Worm (Caenorhabditis elegans) whole organism, mixed stage, embryonic: ENCODE measurements around the gene bli-6.
A peak's percentile ranks its signal among the peaks of the same experiment; 100 is the strongest.

Experiments
- blmp-1 ChIP-seq: fragments of 150-350 bp; optimal IDR thresholded peaks from 2 replicates; lab custom pipeline; 2014; ENCODE audit warnings: missing biosample characterization, missing genetic modification characterization
- ceh-83 ChIP-seq: fragments of 200-800 bp; sonication (Bioruptor generic); optimal IDR thresholded peaks from 2 replicates; lab custom pipeline; 2018; ENCODE audit warnings: mild to moderate bottlenecking, missing genetic modification characterization, missing compliant biosample characterization
- ces-1 ChIP-seq: fragments of 150-350 bp; optimal IDR thresholded peaks from 2 replicates; lab custom pipeline; 2014; ENCODE audit warnings: missing biosample characterization, missing genetic modification reagents, missing genetic modification characterization
- cnd-1 ChIP-seq: fragments of 200-800 bp; sonication (Bioruptor generic); optimal IDR thresholded peaks from 2 replicates; lab custom pipeline; 2018; ENCODE audit warnings: mild to moderate bottlenecking, missing genetic modification characterization, missing compliant biosample characterization
- elt-1 ChIP-seq: sonication (generic microtip); optimal IDR thresholded peaks from 2 replicates; lab custom pipeline; 2017; ENCODE audit warnings: missing genetic modification characterization, mild to moderate bottlenecking, missing compliant biosample characterization, antibody characterized with exemption, moderate library complexity, borderline replicate concordance; ENCODE audit not compliant: insufficient read depth
- elt-3 ChIP-seq: fragments of 150-350 bp; optimal IDR thresholded peaks from 2 replicates; lab custom pipeline; 2014; ENCODE audit warnings: missing biosample characterization, missing genetic modification characterization
- flh-1 ChIP-seq: fragments of 200-800 bp; sonication (Bioruptor generic); optimal IDR thresholded peaks from 2 replicates; lab custom pipeline; 2018; ENCODE audit warnings: mild to moderate bottlenecking, missing genetic modification characterization, moderate library complexity, missing compliant biosample characterization
- nhr-12 ChIP-seq: fragments of 150-350 bp; optimal IDR thresholded peaks from 2 replicates; lab custom pipeline; 2014; ENCODE audit warnings: missing biosample characterization, missing genetic modification characterization
- nhr-237 ChIP-seq: fragments of 150-350 bp; optimal IDR thresholded peaks from 2 replicates; lab custom pipeline; 2014; ENCODE audit warnings: missing biosample characterization, missing genetic modification characterization
- nhr-28 ChIP-seq: fragments of 150-350 bp; optimal IDR thresholded peaks from 2 replicates; lab custom pipeline; 2014; ENCODE audit warnings: missing biosample characterization, missing genetic modification characterization
- nhr-76 ChIP-seq: sonication (generic microtip); optimal IDR thresholded peaks from 2 replicates; lab custom pipeline; 2017; ENCODE audit warnings: missing biosample characterization, missing genetic modification characterization
- pha-4 ChIP-seq: fragments of 150-350 bp; optimal IDR thresholded peaks from 2 replicates; lab custom pipeline; 2018; ENCODE audit warnings: missing biosample characterization, missing genetic modification reagents, missing genetic modification characterization
- unc-62 ChIP-seq: fragments of 150-350 bp; optimal IDR thresholded peaks from 2 replicates; lab custom pipeline; 2014; ENCODE audit warnings: missing biosample characterization, missing genetic modification reagents, missing genetic modification characterization
- ztf-11 ChIP-seq: fragments of 150-350 bp; optimal IDR thresholded peaks from 2 replicates; lab custom pipeline; 2014; ENCODE audit warnings: missing biosample characterization, missing genetic modification characterization

DNA sequence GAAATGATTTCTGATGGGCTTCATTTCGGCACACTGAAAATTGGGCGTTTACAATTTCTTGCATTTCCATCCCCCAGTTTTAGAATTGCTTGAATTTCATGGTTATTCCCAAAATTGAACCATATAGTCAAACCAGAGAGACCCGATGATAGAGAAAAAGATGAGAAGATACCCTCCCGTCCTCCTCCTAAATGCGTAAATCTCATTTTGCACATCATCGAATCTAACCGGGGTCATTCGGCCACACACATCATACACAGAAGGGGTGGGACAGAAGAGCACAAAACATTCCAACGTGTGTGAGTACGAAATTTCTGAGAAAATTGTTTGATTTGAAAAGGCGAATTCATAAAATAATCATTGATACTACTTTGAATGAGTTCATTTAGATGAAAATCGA is 13.3 kb upstream of the bli-6 start:
- TF ChIP-seq pha-4 (tag; lab: Kevin White, UChicago) (no peak), nhr-76 (no peak), ces-1 (peak; percentile 89), elt-3 (tag; lab: Kevin White, UChicago) (no peak), blmp-1 (no peak), ceh-83 (no peak), nhr-237 (tag; lab: Kevin White, UChicago) (no peak), unc-62 (GFP tag; lab: Kevin White, UChicago) (no peak), cnd-1 (no peak), elt-1 (no peak), flh-1 (GFP tag; lab: Kevin White, UChicago) (no peak), nhr-28 (tag; lab: Kevin White, UChicago) (no peak), nhr-12 (tag; lab: Kevin White, UChicago) (no peak), ztf-11 (tag; lab: Kevin White, UChicago) (no peak)
